Fruit fly (Drosophila melanogaster) whole organism, wandering third instar larva: ENCODE data around the gene Rm62.

Experiments
- Abd-B ChIP-seq: fragments of >200 bp; optimal IDR thresholded peaks from 2 replicates; lab custom pipeline; 2017; ENCODE audit warnings: missing biosample characterization, missing genetic modification characterization
- CG32264 ChIP-seq: fragments of 200-800 bp; sonication (Bioruptor generic); optimal IDR thresholded peaks from 2 replicates; lab custom pipeline; 2016; ENCODE audit warnings: missing biosample characterization, missing genetic modification characterization
- CG9705 ChIP-seq: fragments of 200-800 bp; sonication (Bioruptor generic); optimal IDR thresholded peaks from 2 replicates; lab custom pipeline; 2018; ENCODE audit warnings: missing biosample characterization, mild to moderate bottlenecking, missing genetic modification characterization
- CrebA ChIP-seq: fragments of 200-800 bp; sonication (Bioruptor generic); optimal IDR thresholded peaks from 2 replicates; lab custom pipeline; 2016; ENCODE audit warnings: missing biosample characterization, mild to moderate bottlenecking, missing genetic modification characterization, borderline replicate concordance
- Dfd ChIP-seq: fragments of >200 bp; optimal IDR thresholded peaks from 2 replicates; lab custom pipeline; 2017; ENCODE audit warnings: missing biosample characterization, missing genetic modification characterization
- Dif ChIP-seq: fragments of 200-275, 200-300 bp; sonication (Bioruptor generic); optimal IDR thresholded peaks from 2 replicates; lab custom pipeline; 2018; ENCODE audit warnings: missing biosample characterization, missing genetic modification characterization; ENCODE audit not compliant: partially characterized antibody
- HLH106 ChIP-seq: fragments of 200-800 bp; optimal IDR thresholded peaks from 3 replicates; lab custom pipeline; 2019; ENCODE audit warnings: missing biosample characterization, mild to moderate bottlenecking, missing genetic modification characterization, moderate library complexity
- Hnf4 ChIP-seq: fragments of 200-800 bp; sonication (Bioruptor generic); optimal IDR thresholded peaks from 2 replicates; lab custom pipeline; 2016; ENCODE audit warnings: missing biosample characterization, mild to moderate bottlenecking, missing genetic modification characterization
- Mio ChIP-seq: sonication (Bioruptor generic); optimal IDR thresholded peaks from 2 replicates; lab custom pipeline; 2016; ENCODE audit warnings: missing biosample characterization, missing genetic modification characterization
- OdsH ChIP-seq: fragments of 200-800 bp; sonication (Bioruptor generic); optimal IDR thresholded peaks from 2 replicates; lab custom pipeline; 2016; ENCODE audit warnings: missing biosample characterization, mild to moderate bottlenecking, missing genetic modification characterization
- Rel ChIP-seq, 2 experiments: fragments of 200-800 bp; sonication (Bioruptor generic) in 1 of 2; optimal IDR thresholded peaks; 2 replicates in 1 of 2; 3 replicates in 1 of 2; lab custom pipeline; 2016 to 2019; ENCODE audit warnings: mild to moderate bottlenecking in 2 of 2, missing biosample characterization in 2 of 2, missing genetic modification characterization in 2 of 2, moderate library complexity in 1 of 2
- Sp1 ChIP-seq: fragments of 200-800 bp; sonication (Bioruptor generic); optimal IDR thresholded peaks from 3 replicates; lab custom pipeline; 2019; ENCODE audit warnings: missing biosample characterization, mild to moderate bottlenecking, missing genetic modification characterization, moderate library complexity
- Vsx2 ChIP-seq: fragments of 200-300, 225-300 bp; sonication (Bioruptor generic); optimal IDR thresholded peaks from 2 replicates; lab custom pipeline; 2018; ENCODE audit warnings: missing biosample characterization, missing genetic modification characterization; ENCODE audit not compliant: partially characterized antibody
- br ChIP-seq: fragments of 200-800 bp; sonication (Bioruptor generic); optimal IDR thresholded peaks from 2 replicates; lab custom pipeline; 2016; ENCODE audit warnings: missing biosample characterization, missing genetic modification characterization
- brk ChIP-seq: fragments of 200-800 bp; sonication (Bioruptor generic); optimal IDR thresholded peaks from 2 replicates; lab custom pipeline; 2016; ENCODE audit warnings: missing biosample characterization, mild to moderate bottlenecking, missing genetic modification characterization
- dl ChIP-seq, 2 experiments: fragments of 175-275, 200-275 bp in 1 of 2; fragments of 200-275 bp in 1 of 2; sonication (Bioruptor generic); optimal IDR thresholded peaks; lab custom pipeline; 2018; ENCODE audit warnings: mild to moderate bottlenecking in 2 of 2, missing biosample characterization in 2 of 2, missing genetic modification characterization in 2 of 2, moderate library complexity in 2 of 2; ENCODE audit not compliant: partially characterized antibody in 2 of 2, insufficient read depth in 1 of 2
- dmrt93B ChIP-seq: fragments of 200-800 bp; sonication (Bioruptor generic); optimal IDR thresholded peaks from 2 replicates; lab custom pipeline; 2018; ENCODE audit warnings: missing biosample characterization, mild to moderate bottlenecking, missing genetic modification characterization
- dsf ChIP-seq: sonication (Bioruptor generic); optimal IDR thresholded peaks from 2 replicates; lab custom pipeline; 2016; ENCODE audit warnings: missing biosample characterization, missing genetic modification characterization, borderline replicate concordance
- ey ChIP-seq: fragments of 200-800 bp; sonication (Bioruptor generic); optimal IDR thresholded peaks from 2 replicates; lab custom pipeline; 2016; ENCODE audit warnings: missing biosample characterization, missing genetic modification characterization
- fru ChIP-seq: fragments of 200-800 bp; sonication (Bioruptor generic); optimal IDR thresholded peaks from 3 replicates; lab custom pipeline; 2016; ENCODE audit warnings: missing biosample characterization, mild to moderate bottlenecking, missing genetic modification characterization
- h ChIP-seq: fragments of 200-800 bp; sonication (Bioruptor generic); optimal IDR thresholded peaks from 3 replicates; lab custom pipeline; 2016; ENCODE audit warnings: missing biosample characterization, mild to moderate bottlenecking, missing genetic modification characterization
- jim ChIP-seq: fragments of 175-275, 200-325 bp; sonication (Bioruptor generic); optimal IDR thresholded peaks from 2 replicates; lab custom pipeline; 2016; ENCODE audit warnings: missing biosample characterization, mild to moderate bottlenecking, missing genetic modification characterization
- lola ChIP-seq: fragments of >200 bp; optimal IDR thresholded peaks from 2 replicates; lab custom pipeline; 2017; ENCODE audit warnings: missing biosample characterization, missing genetic modification characterization
- pan ChIP-seq: fragments of >200 bp; optimal IDR thresholded peaks from 2 replicates; lab custom pipeline; 2017
- psq ChIP-seq: fragments of 200-800 bp; sonication (Bioruptor generic); optimal IDR thresholded peaks from 3 replicates; lab custom pipeline; 2017; ENCODE audit warnings: missing biosample characterization, mild to moderate bottlenecking, missing genetic modification characterization, moderate library complexity
- sage ChIP-seq: fragments of 200-800 bp; sonication (Bioruptor generic); optimal IDR thresholded peaks from 2 replicates; lab custom pipeline; 2016; ENCODE audit warnings: missing biosample characterization, mild to moderate bottlenecking, missing genetic modification characterization
- sv ChIP-seq: fragments of 200-800 bp; sonication (Bioruptor generic); optimal IDR thresholded peaks from 3 replicates; lab custom pipeline; 2016; ENCODE audit warnings: missing biosample characterization, missing genetic modification characterization
- tai ChIP-seq: sonication (Bioruptor generic); optimal IDR thresholded peaks from 2 replicates; lab custom pipeline; 2016; ENCODE audit warnings: missing biosample characterization, missing genetic modification characterization
- woc ChIP-seq: sonication (Bioruptor generic); optimal IDR thresholded peaks from 2 replicates; lab custom pipeline; 2016; ENCODE audit warnings: missing biosample characterization, mild to moderate bottlenecking, missing genetic modification characterization

Rm62 gene

DNA sequence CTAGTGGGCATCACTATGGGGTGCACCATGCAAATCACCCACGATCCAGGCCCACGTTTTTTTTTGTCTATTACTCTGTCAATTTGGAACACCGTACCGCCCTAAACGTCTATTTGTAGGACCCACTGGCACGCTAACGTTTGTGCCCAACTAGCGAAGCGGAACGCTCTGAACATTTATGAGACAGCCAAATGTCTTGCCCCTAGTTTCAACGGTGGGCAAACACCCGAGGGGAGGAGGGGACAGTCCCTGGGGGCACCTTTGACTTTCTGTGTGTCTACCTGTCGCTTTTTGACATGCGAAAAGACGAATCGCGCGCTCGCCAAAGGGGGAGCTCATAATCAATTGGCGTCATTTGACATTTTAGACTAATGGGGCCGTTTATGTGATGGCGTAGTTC is 1.8 kb downstream of the Rm62 start:
- TF ChIP-seq Abd-B (GFP tag; lab: Kevin White, UChicago) (no peak), Dfd (GFP tag; lab: Kevin White, UChicago) (no peak), Mio (GFP tag; lab: Kevin White, UChicago) (no peak), psq (GFP tag; lab: Kevin White, UChicago) (no peak)
- TF ChIP-seq, all 38 proteins: peak for 0

DNA sequence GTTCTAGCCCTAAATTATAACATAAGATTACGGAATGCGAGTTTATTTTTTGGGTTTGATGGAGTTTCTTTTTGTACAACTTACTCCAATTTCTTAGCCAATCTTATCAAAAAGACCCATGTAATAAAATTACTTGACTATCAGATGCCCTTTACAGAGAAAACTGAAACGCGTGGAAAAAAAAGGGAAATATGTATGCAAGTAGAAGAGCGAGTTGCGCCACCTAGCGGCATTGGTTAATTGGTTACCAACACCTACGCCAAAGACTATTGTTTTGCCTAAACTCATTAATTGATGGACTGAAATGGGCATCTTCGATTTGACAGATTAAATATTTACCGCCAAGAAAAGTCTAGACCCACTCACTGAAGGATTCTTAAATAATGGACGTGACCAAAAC is 9.5 kb downstream of the Rm62 start:
- no peak for TF ChIP-seq brk (GFP tag; lab: Kevin White, UChicago)
- no peak for TF ChIP-seq Rel (GFP tag; optimal IDR thresholded peaks at IDR 0.05; lab: Kevin White, UChicago)
- no peak for TF ChIP-seq Rel (tag; optimal IDR thresholded peaks at IDR 0.05; lab: Kevin White, UChicago)
- no peak for TF ChIP-seq HLH106
- TF ChIP-seq Abd-B (GFP tag; lab: Kevin White, UChicago) = no peak
- TF ChIP-seq CG32264 (GFP tag; lab: Kevin White, UChicago) = no peak
- no peak for TF ChIP-seq sv (GFP tag; lab: Kevin White, UChicago)
- no peak for TF ChIP-seq Dif
- TF ChIP-seq lola (GFP tag; lab: Kevin White, UChicago) = no peak
- no peak for TF ChIP-seq jim
- TF ChIP-seq Vsx2 (GFP tag; lab: Kevin White, UChicago) = no peak
- TF ChIP-seq pan (lab: Kevin White, UChicago) = no peak

DNA sequence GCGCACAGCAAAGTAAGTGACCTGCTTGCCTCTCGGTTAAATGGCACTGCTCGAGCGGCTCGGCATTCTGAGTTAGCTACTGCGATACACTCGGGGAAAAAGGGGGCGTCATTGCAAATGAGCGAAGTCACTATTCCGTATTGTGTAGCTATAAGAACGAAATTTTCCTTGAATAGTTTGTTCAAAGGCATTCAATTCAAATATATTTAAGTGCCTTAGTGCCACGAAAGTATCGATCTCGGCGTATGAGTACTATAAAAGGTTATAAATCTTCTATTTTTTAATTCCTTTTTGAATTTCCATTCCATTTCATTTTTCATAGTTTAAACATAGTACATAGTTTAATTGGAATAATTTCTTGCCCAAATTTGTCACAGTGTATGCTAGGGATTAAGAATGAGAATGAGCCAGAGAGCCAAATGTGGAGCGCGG is 10.1 kb downstream of the Rm62 start:
- peak; percentile 9 for TF ChIP-seq sv (GFP tag; lab: Kevin White, UChicago)
- peak; percentile 25 for TF ChIP-seq ey (GFP tag; lab: Kevin White, UChicago)
- TF ChIP-seq tai (GFP tag; lab: Kevin White, UChicago) = no peak
- peak; percentile 6 for TF ChIP-seq HLH106
- peak; percentile 1 for TF ChIP-seq dmrt93B (GFP tag; lab: Kevin White, UChicago)
- no peak for TF ChIP-seq br

DNA sequence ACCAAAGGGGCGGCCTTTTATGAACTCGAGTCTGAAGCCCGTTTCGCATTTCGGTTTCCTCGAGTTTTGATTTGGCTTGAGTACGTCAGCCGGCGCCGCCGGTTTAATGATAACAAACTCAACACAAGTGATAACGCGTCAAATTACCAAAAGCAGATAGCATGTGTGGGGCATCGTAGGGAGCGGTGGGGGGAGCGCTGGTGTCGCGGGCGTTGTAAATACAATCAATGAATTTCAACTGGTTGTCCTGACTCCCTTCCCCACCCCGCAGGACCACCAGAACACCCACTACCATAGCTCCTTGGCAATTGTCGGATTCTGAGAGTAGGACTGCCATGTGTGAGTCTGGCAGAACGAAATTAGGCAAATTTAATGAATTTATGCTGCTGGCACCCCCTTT is 10.6 kb downstream of the Rm62 start:
- no peak for TF ChIP-seq CrebA (GFP tag; lab: Kevin White, UChicago)
- TF ChIP-seq dsf (GFP tag; lab: Kevin White, UChicago) = no peak
- TF ChIP-seq CG9705 (GFP tag; lab: Kevin White, UChicago) = no peak
- no peak for TF ChIP-seq dl (GFP tag; optimal IDR thresholded peaks at IDR 0.05; lab: Kevin White, UChicago; ENCODE audit: insufficient read depth in 1 of 2, partially characterized antibody in 2 of 2)
- no peak for TF ChIP-seq Dif
- TF ChIP-seq Sp1 = no peak
- TF ChIP-seq br = no peak
- TF ChIP-seq Abd-B (GFP tag; lab: Kevin White, UChicago) = no peak
- no peak for TF ChIP-seq Hnf4 (GFP tag; lab: Kevin White, UChicago)
- no peak for TF ChIP-seq woc (GFP tag; lab: Kevin White, UChicago)
- TF ChIP-seq sage = no peak
- no peak for TF ChIP-seq OdsH (GFP tag; lab: Kevin White, UChicago)
- no peak for TF ChIP-seq Rel (GFP tag; optimal IDR thresholded peaks at IDR 0.05; lab: Kevin White, UChicago)
- no peak for TF ChIP-seq Rel (tag; optimal IDR thresholded peaks at IDR 0.05; lab: Kevin White, UChicago)
- TF ChIP-seq brk (GFP tag; lab: Kevin White, UChicago) = no peak

DNA sequence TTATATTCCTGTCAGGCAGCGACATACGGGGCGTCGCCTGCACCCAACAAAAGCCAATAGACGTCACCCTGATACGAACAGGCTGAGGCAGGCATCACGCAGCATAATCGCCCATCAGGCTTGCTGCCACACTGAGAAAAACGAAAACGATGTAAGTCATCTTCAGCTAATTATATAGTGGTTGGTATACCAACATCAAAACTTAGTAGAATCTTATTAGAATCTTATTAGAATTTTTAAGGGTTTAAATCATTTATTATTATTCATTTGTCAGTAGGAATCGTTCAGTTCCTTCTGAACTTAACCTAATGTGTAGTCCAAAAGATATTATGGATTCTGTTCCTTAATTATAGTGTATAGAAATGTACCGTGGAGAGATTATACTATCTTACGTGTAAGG is 13.0 kb downstream of the Rm62 start:
- TF ChIP-seq h (GFP tag; lab: Kevin White, UChicago) (no peak), Dif (no peak), dmrt93B (GFP tag; lab: Kevin White, UChicago) (no peak), Sp1 (no peak)

DNA sequence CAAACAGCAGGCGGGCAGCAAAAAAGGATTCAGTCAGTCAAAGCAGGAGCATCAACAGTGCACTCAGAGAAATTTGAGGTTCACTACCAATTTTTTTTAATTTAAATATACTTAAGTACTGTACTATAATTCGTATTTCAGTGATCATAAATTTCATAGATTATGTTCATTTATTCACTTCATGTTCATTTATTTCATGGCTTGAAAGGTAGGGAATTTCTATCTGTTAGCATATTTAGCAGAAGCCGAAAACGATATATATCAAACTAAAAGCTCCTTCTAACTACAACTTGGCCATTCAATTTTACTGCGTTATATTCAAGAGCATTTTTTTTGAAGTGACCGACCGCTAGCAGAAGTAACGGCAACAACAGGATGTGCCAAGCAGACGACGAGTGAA is 14.5 kb downstream of the Rm62 start:
- TF ChIP-seq Rel (GFP tag; optimal IDR thresholded peaks at IDR 0.05; lab: Kevin White, UChicago) (no peak), Rel (tag; optimal IDR thresholded peaks at IDR 0.05; lab: Kevin White, UChicago) (no peak), jim (no peak), fru (GFP tag; lab: Kevin White, UChicago) (peak; percentile 1)
